Fruit fly (Drosophila melanogaster): Measurements from ENCODE around the gene PGRP-LD.

The PGRP-LD gene

DNA sequence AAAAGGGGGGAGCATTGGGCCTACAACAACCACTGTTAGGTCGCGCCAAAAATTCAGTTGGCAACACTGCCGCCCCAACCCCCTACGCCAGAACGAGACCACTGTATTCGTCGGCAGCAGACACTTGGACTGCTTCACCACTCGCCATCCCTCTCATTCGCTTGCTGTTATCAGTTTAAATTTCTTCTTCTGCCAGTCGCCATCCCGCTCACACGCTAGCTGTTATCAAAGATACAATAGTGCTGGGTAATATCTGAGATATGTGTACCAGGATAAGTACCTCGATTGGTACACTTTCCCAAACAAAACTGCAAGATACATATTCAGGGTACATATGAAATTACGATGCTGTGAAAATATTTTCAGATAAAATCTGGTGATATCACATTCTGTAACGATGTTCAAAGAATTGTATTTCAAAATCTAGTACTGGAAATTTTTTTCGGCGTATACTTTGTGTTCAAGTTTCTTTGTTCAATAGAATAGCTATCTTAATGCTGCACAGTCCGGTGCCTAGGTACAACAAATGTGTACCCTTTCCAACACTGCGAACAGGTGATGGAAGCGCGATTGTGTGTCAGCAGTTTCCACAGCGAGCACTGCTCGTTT is 8.9 kb upstream of the PGRP-LD start (continued):
- peak; percentile 84 for TF ChIP-seq CG12219 (GFP tag; optimal IDR thresholded peaks at IDR 0.05)
- peak; percentile 75 for TF ChIP-seq CG13775 (GFP tag; optimal IDR thresholded peaks at IDR 0.05)
- peak; percentile 90 for TF ChIP-seq gem (tag; optimal IDR thresholded peaks at IDR 0.05)
- peak; percentile 79 for TF ChIP-seq CG10462 (GFP tag; optimal IDR thresholded peaks at IDR 0.05)
- TF ChIP-seq bab2 (GFP tag; optimal IDR thresholded peaks at IDR 0.05), result peak; percentile 84
- TF ChIP-seq cas (GFP tag; IDR thresholded peaks at IDR 0.05), result peak; percentile 31; the same call in 1 of the 2 replicates
- TF ChIP-seq so (GFP tag; IDR thresholded peaks at IDR 0.05), result peak; percentile 87
- peak; percentile 88 for TF ChIP-seq crol (GFP tag; IDR thresholded peaks at IDR 0.05)
- TF ChIP-seq lov (optimal IDR thresholded peaks at IDR 0.05), result no peak
- peak; percentile 49; the same call in 1 of the 3 replicates for TF ChIP-seq lov (GFP tag; IDR thresholded peaks at IDR 0.05)
- TF ChIP-seq Lpt (GFP tag; optimal IDR thresholded peaks at IDR 0.05), result no peak
- TF ChIP-seq TFAM (GFP tag; optimal IDR thresholded peaks at IDR 0.05), result no peak
- peak; percentile 35 for TF ChIP-seq CG15073 (GFP tag; optimal IDR thresholded peaks at IDR 0.05)
- TF ChIP-seq sens (GFP tag), result peak; percentile 98
- TF ChIP-seq CG13424 (tag; optimal IDR thresholded peaks at IDR 0.05), result peak; percentile 92
- TF ChIP-seq CG10274 (GFP tag; optimal IDR thresholded peaks at IDR 0.05), result peak; percentile 64
- no peak for TF ChIP-seq sc (optimal IDR thresholded peaks at IDR 0.05)
- peak; percentile 80 for TF ChIP-seq sc (GFP tag; optimal IDR thresholded peaks at IDR 0.05)
- peak; percentile 77 for TF ChIP-seq Mad (GFP tag; optimal IDR thresholded peaks at IDR 0.05)
- TF ChIP-seq CG16863 (GFP tag; optimal IDR thresholded peaks at IDR 0.05), result peak; percentile 81
- TF ChIP-seq CG12391 (tag; optimal IDR thresholded peaks at IDR 0.05), result peak; percentile 89
- TF ChIP-seq CG8388 (GFP tag; optimal IDR thresholded peaks at IDR 0.05), result peak; percentile 72
- TF ChIP-seq lola (GFP tag; optimal IDR thresholded peaks at IDR 0.05), result peak in 1 of 3 experiments; percentile 82
- peak; percentile 65 for TF ChIP-seq Hmx (GFP tag; optimal IDR thresholded peaks at IDR 0.05)
- TF ChIP-seq slbo (GFP tag; IDR thresholded peaks at IDR 0.05), result peak; percentile 67
- TF ChIP-seq pnt (GFP tag; optimal IDR thresholded peaks at IDR 0.05), result peak; percentile 80
- TF ChIP-seq Drgx (GFP tag; IDR thresholded peaks at IDR 0.05), result peak; percentile 77; the same call in 1 of the 2 replicates
- TF ChIP-seq Vsx1 (GFP tag; optimal IDR thresholded peaks at IDR 0.05), result no peak
- peak; percentile 38 for TF ChIP-seq emc (GFP tag; optimal IDR thresholded peaks at IDR 0.05)
- peak; percentile 84 for TF ChIP-seq CG12104 (GFP tag; optimal IDR thresholded peaks at IDR 0.05)
- peak; percentile 68 for TF ChIP-seq pb (GFP tag; optimal IDR thresholded peaks at IDR 0.05)
- TF ChIP-seq tll (GFP tag; optimal IDR thresholded peaks at IDR 0.05), result no peak
- TF ChIP-seq BEAF-32 (GFP tag; optimal IDR thresholded peaks at IDR 0.05), result peak; percentile 20
- TF ChIP-seq Asciz (GFP tag; optimal IDR thresholded peaks at IDR 0.05), result no peak
- TF ChIP-seq CG2116 (GFP tag; optimal IDR thresholded peaks at IDR 0.05), result peak; percentile 48
- peak; percentile 46 for TF ChIP-seq CG5245 (GFP tag; optimal IDR thresholded peaks at IDR 0.05)
- TF ChIP-seq CG7745 (tag; optimal IDR thresholded peaks at IDR 0.05), result no peak
- TF ChIP-seq CTCF (GFP tag; optimal IDR thresholded peaks at IDR 0.05), result peak; percentile 26
- peak; percentile 65 for TF ChIP-seq ewg (GFP tag; optimal IDR thresholded peaks at IDR 0.05)
- no peak for TF ChIP-seq gsb (GFP tag; IDR thresholded peaks at IDR 0.05)
- no peak for TF ChIP-seq lab (GFP tag; optimal IDR thresholded peaks at IDR 0.05)
- peak; percentile 90 for TF ChIP-seq org-1 (GFP tag; optimal IDR thresholded peaks at IDR 0.05)
- no peak for TF ChIP-seq jigr1 (GFP tag; IDR thresholded peaks at IDR 0.05)
- TF ChIP-seq crp (GFP tag; optimal IDR thresholded peaks at IDR 0.05), result peak in 1 of 2 experiments; percentile 76
- peak; percentile 86 for TF ChIP-seq fu2 (GFP tag; optimal IDR thresholded peaks at IDR 0.05)
- TF ChIP-seq pros (GFP tag; optimal IDR thresholded peaks at IDR 0.05), result peak; percentile 70
- no peak for TF ChIP-seq MTF-1 (GFP tag; optimal IDR thresholded peaks at IDR 0.05; ENCODE audit: borderline replicate concordance)
- no peak for TF ChIP-seq CG14860 (GFP tag; IDR thresholded peaks at IDR 0.05; ENCODE audit: partially characterized antibody)
- peak; percentile 80 for TF ChIP-seq CG10979 (tag; optimal IDR thresholded peaks at IDR 0.05)
- peak; percentile 67; the same call in 1 of the 2 replicates for TF ChIP-seq CG42726 (GFP tag; IDR thresholded peaks at IDR 0.05; ENCODE audit: partially characterized antibody)
